Worm (Caenorhabditis elegans) whole organism, L4 larva: ENCODE results near the gene nfyb-1.

Experiments used
- ceh-32 ChIP-seq: sonication (generic microtip); optimal IDR thresholded peaks from 2 replicates; lab custom pipeline; 2016; ENCODE audit warnings: mild to moderate bottlenecking, missing genetic modification characterization, missing compliant biosample characterization; ENCODE audit not compliant: poor library complexity
- hlh-30 ChIP-seq: sonication (generic microtip); optimal IDR thresholded peaks from 2 replicates; lab custom pipeline; 2017; ENCODE audit warnings: antibody characterized with exemption, mild to moderate bottlenecking, missing genetic modification characterization, missing compliant biosample characterization; ENCODE audit not compliant: insufficient read depth
- lin-29 ChIP-seq: fragments of 200-800 bp; sonication (Bioruptor generic); IDR thresholded peaks from 2 replicates; pipeline ENCODE4 v1.3.6; 2022; ENCODE audit warnings: missing genetic modification reagents, missing genetic modification characterization, missing compliant biosample characterization
- lin-39 ChIP-seq: fragments of 150-350 bp; optimal IDR thresholded peaks from 2 replicates; lab custom pipeline; 2014; ENCODE audit warnings: missing biosample characterization, missing genetic modification reagents, missing genetic modification characterization
- nhr-28 ChIP-seq: fragments of 150-350 bp; optimal IDR thresholded peaks from 2 replicates; lab custom pipeline; 2014; ENCODE audit warnings: missing biosample characterization, missing genetic modification characterization
- snpc-4 ChIP-seq: fragments of 150-350 bp; optimal IDR thresholded peaks from 2 replicates; lab custom pipeline; 2014; ENCODE audit warnings: missing biosample characterization, missing genetic modification characterization

DNA sequence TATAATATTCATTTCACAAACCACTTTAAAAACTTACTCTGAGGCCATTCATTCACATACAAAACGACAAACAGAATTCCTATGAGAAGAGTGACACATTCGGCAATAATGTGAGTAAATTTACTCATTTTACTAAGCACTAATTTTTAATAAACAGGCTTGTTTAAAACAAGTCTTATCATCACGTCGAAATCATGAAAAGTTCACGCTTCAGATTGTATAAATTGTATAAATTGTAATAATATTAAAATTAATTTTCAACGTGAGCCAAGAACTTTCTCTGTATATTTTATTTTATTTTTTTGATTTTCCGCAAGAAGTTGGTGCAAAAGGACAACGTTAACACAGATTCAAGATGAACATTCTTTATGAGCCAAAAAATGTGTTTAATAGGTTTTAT, 48.4 kb downstream of the nfyb-1 start, which contains the start of gene C24H12.6:
- TF ChIP-seq hlh-30 (tag; lab: Kevin White, UChicago), result no peak
- TF ChIP-seq ceh-32 (tag; lab: Kevin White, UChicago), result no peak
- no peak for TF ChIP-seq lin-39 (tag; lab: Kevin White, UChicago)
- TF ChIP-seq lin-29 (GFP tag; lab: Robert Waterston, UW), result no peak
- no peak for TF ChIP-seq snpc-4 (tag; lab: Kevin White, UChicago)
- no peak for TF ChIP-seq nhr-28 (tag; lab: Kevin White, UChicago)
